Worm (Caenorhabditis elegans): Measurements from ENCODE around the gene F18E3.13.

ce11 chrV:7437985-7438384 lies 22.0 kb downstream of the F18E3.13 start, which contains the start of gene F25E5.16:
- TF ChIP-seq sea-1 (GFP tag; conservative IDR thresholded peaks at IDR 0.05) (no peak), ets-7 (tag; optimal IDR thresholded peaks at IDR 0.05) (no peak)
